Fruit fly (Drosophila melanogaster) whole organism, adult: ENCODE data around the gene CG17768.

Source experiments
- CG33017 ChIP-seq: fragments of 200-800 bp; sonication (Bioruptor generic); optimal IDR thresholded peaks from 2 replicates; lab custom pipeline; 2018; ENCODE audit warnings: missing biosample characterization, mild to moderate bottlenecking, missing genetic modification characterization, moderate library complexity
- Clk ChIP-seq: fragments of 200-800 bp; sonication (Bioruptor generic); optimal IDR thresholded peaks from 2 replicates; lab custom pipeline; 2017; ENCODE audit warnings: missing biosample characterization, missing genetic modification characterization
- Mnt ChIP-seq: fragments of 200-800 bp; sonication (Bioruptor generic); optimal IDR thresholded peaks from 2 replicates; lab custom pipeline; 2016; ENCODE audit warnings: missing biosample characterization, mild to moderate bottlenecking, missing genetic modification characterization
- cnc ChIP-seq, 2 experiments: fragments of >200 bp; optimal IDR thresholded peaks; 2 replicates each; lab custom pipeline; 2017
- kay ChIP-seq: fragments of 200-800 bp; sonication (Bioruptor generic); peaks from one replicate; lab custom pipeline; 2016; ENCODE audit warnings: missing biosample characterization, missing genetic modification characterization, borderline replicate concordance
- tj ChIP-seq: fragments of 200-800 bp; sonication (Bioruptor generic); optimal IDR thresholded peaks from 3 replicates; lab custom pipeline; 2017; ENCODE audit warnings: missing biosample characterization, mild to moderate bottlenecking, missing genetic modification characterization, moderate library complexity
- toe ChIP-seq: fragments of 200-800 bp; sonication (Bioruptor generic); optimal IDR thresholded peaks from 2 replicates; lab custom pipeline; 2016; ENCODE audit warnings: missing biosample characterization, missing genetic modification characterization

dm6 chr2L:10362408-10363067 is 42.5 kb downstream of the CG17768 start, which contains the start of the genes Cand1 and pim:
- no peak for TF ChIP-seq CG33017 (tag; lab: Kevin White, UChicago)
- no peak for TF ChIP-seq cnc (optimal IDR thresholded peaks at IDR 0.05; lab: Kevin White, UChicago)
- TF ChIP-seq Clk: no peak
- TF ChIP-seq kay: no peak
- no peak for TF ChIP-seq tj (GFP tag; lab: Kevin White, UChicago)
- TF ChIP-seq Mnt (GFP tag; lab: Kevin White, UChicago): no peak
- TF ChIP-seq toe (GFP tag; lab: Kevin White, UChicago): no peak
